Fruit fly (Drosophila melanogaster): Measurements from ENCODE around the gene jdp.
A peak's percentile ranks its signal among the peaks of the same experiment; 100 is the strongest.

Gene jdp

DNA sequence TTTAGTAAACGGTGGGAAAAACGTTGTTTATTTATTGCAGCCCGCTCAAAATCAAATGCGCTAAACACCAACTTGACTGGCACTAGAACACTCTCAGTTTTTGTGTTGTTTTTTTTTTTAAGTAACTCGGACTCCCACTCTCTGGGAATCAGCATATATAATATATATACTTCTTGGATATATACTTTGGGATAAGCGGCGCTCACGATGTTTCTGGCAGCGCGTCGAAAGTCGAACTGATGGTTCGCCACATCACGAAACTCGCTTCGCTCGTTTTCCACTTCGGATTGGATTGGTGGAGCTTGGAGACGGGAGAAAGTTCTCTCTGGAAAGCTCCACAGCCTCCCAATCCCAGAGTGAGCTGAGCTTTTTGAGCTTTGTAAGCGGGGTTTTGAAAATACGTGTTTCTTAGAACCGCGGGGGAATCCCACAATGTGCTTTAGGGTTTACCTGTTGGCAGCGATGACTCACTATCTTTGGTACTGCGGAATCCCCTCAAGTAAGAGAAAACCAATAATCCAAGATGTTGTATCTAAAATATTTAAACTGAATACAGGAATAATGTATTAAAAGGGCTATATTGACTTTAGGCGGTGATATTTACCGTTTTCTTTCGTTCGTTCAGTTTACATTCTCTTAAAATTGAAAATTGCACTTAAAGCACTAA lies at the start of gene jdp:
Gene jdp, minus strand, starts transcription at position 239 of the 667 bp plus-strand sequence.
- TF ChIP-seq Hnf4 (GFP tag; optimal IDR thresholded peaks at IDR 0.05) (peak; percentile 0), CG9705 (GFP tag; optimal IDR thresholded peaks at IDR 0.05) (no peak), usp (GFP tag; optimal IDR thresholded peaks at IDR 0.05) (no peak), psq (GFP tag; optimal IDR thresholded peaks at IDR 0.05) (no peak), Rel (GFP tag; optimal IDR thresholded peaks at IDR 0.05) (peak; percentile 45), Rel (tag; optimal IDR thresholded peaks at IDR 0.05) (peak; percentile 99), jim (GFP tag; optimal IDR thresholded peaks at IDR 0.05) (peak; percentile 42)

DNA sequence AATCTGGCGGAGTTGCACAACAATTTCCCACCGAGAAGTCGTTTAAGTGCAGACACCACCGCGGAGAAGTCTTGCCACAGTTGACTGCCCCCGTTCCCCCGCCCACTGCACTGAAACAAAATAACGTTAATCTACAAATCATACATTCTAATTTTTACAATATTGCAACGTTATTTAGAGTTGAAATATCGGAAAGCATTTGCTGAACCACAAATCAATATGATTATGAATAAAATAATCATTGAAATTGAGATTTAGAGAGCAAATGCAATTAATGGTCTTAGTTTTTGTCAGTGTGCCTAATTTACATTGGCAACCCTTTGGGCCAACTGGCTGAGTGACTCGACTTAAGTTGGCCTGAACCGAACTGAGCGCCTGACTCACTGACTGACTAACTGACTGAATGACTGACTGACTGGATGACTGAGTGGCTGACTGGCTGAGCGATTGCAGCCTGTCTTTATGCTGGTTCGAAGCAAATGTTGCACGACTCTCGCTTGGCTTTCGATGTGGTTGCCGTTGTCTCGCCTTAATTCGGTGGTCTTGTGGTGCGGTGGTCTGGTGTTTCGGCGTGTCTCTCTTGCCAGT lies 43.8 kb upstream of the jdp start:
- TF ChIP-seq Hnf4 (GFP tag; optimal IDR thresholded peaks at IDR 0.05) (peak; percentile 90), br (GFP tag; optimal IDR thresholded peaks at IDR 0.05) (peak; percentile 89), dsf (GFP tag; optimal IDR thresholded peaks at IDR 0.05; ENCODE audit: borderline replicate concordance) (peak; percentile 62), woc (GFP tag; optimal IDR thresholded peaks at IDR 0.05) (peak; percentile 94), usp (GFP tag; optimal IDR thresholded peaks at IDR 0.05) (no peak), N (GFP tag; optimal IDR thresholded peaks at IDR 0.05) (no peak), jim (GFP tag; optimal IDR thresholded peaks at IDR 0.05) (no peak), dmrt93B (GFP tag; optimal IDR thresholded peaks at IDR 0.05) (peak; percentile 88), Rel (GFP tag; optimal IDR thresholded peaks at IDR 0.05) (peak; percentile 27), Rel (tag; optimal IDR thresholded peaks at IDR 0.05) (peak; percentile 43), sv (GFP tag; optimal IDR thresholded peaks at IDR 0.05) (peak; percentile 67), Vsx2 (GFP tag; optimal IDR thresholded peaks at IDR 0.05; ENCODE audit: partially characterized antibody) (no peak), Hr83 (GFP tag; optimal IDR thresholded peaks at IDR 0.05; ENCODE audit: poor library complexity, severe bottlenecking) (no peak), Sp1 (GFP tag; optimal IDR thresholded peaks at IDR 0.05) (peak; percentile 90), foxo (GFP tag; optimal IDR thresholded peaks at IDR 0.05) (peak; percentile 37 to 95), Dif (GFP tag; optimal IDR thresholded peaks at IDR 0.05; ENCODE audit: partially characterized antibody) (peak; percentile 37), Dfd (GFP tag; optimal IDR thresholded peaks at IDR 0.05) (no peak), CG32264 (GFP tag; optimal IDR thresholded peaks at IDR 0.05) (peak; percentile 71), brk (GFP tag; optimal IDR thresholded peaks at IDR 0.05) (peak; percentile 83), tai (GFP tag; optimal IDR thresholded peaks at IDR 0.05) (no peak), fru (GFP tag; optimal IDR thresholded peaks at IDR 0.05) (peak; percentile 94), CrebA (GFP tag; optimal IDR thresholded peaks at IDR 0.05; ENCODE audit: borderline replicate concordance) (peak; percentile 61), Jra (GFP tag; optimal IDR thresholded peaks at IDR 0.05) (peak; percentile 84), GATAd (GFP tag; optimal IDR thresholded peaks at IDR 0.05) (no peak), lola (GFP tag; optimal IDR thresholded peaks at IDR 0.05) (no peak), dl (GFP tag; optimal IDR thresholded peaks at IDR 0.05; ENCODE audit: insufficient read depth in 1 of 2, partially characterized antibody in 2 of 2) (peak in 1 of 2 experiments; percentile 24), CG9705 (GFP tag; optimal IDR thresholded peaks at IDR 0.05) (peak; percentile 71), h (GFP tag; optimal IDR thresholded peaks at IDR 0.05) (peak; percentile 95), ey (GFP tag; optimal IDR thresholded peaks at IDR 0.05) (peak; percentile 92), Hr78 (GFP tag; optimal IDR thresholded peaks at IDR 0.05) (no peak), HLH106 (tag; optimal IDR thresholded peaks at IDR 0.05) (peak; percentile 92), pan (optimal IDR thresholded peaks at IDR 0.05) (no peak), Mio (GFP tag; optimal IDR thresholded peaks at IDR 0.05) (peak; percentile 6), rgr (GFP tag; optimal IDR thresholded peaks at IDR 0.05) (peak; percentile 90), Abd-B (GFP tag; optimal IDR thresholded peaks at IDR 0.05) (no peak), Myc (optimal IDR thresholded peaks at IDR 0.05) (no peak), sage (GFP tag; optimal IDR thresholded peaks at IDR 0.05) (peak; percentile 80), OdsH (GFP tag; optimal IDR thresholded peaks at IDR 0.05) (peak; percentile 91), psq (GFP tag; optimal IDR thresholded peaks at IDR 0.05) (peak; percentile 80)
